Fruit fly (Drosophila melanogaster) whole organism, wandering third instar larva: ENCODE results near the gene CG42369.

Experiments used
- GATAd ChIP-seq: sonication (Bioruptor generic); optimal IDR thresholded peaks from 2 replicates; lab custom pipeline; 2016; ENCODE audit warnings: missing biosample characterization, missing genetic modification characterization
- HLH106 ChIP-seq: fragments of 200-800 bp; optimal IDR thresholded peaks from 3 replicates; lab custom pipeline; 2019; ENCODE audit warnings: missing biosample characterization, mild to moderate bottlenecking, missing genetic modification characterization, moderate library complexity
- Myc ChIP-seq: fragments of >200 bp; optimal IDR thresholded peaks from 2 replicates; lab custom pipeline; 2017
- OdsH ChIP-seq: fragments of 200-800 bp; sonication (Bioruptor generic); optimal IDR thresholded peaks from 2 replicates; lab custom pipeline; 2016; ENCODE audit warnings: missing biosample characterization, mild to moderate bottlenecking, missing genetic modification characterization
- br ChIP-seq: fragments of 200-800 bp; sonication (Bioruptor generic); optimal IDR thresholded peaks from 2 replicates; lab custom pipeline; 2016; ENCODE audit warnings: missing biosample characterization, missing genetic modification characterization
- dmrt93B ChIP-seq: fragments of 200-800 bp; sonication (Bioruptor generic); optimal IDR thresholded peaks from 2 replicates; lab custom pipeline; 2018; ENCODE audit warnings: missing biosample characterization, mild to moderate bottlenecking, missing genetic modification characterization
- lola ChIP-seq: fragments of >200 bp; optimal IDR thresholded peaks from 2 replicates; lab custom pipeline; 2017; ENCODE audit warnings: missing biosample characterization, missing genetic modification characterization
- pan ChIP-seq: fragments of >200 bp; optimal IDR thresholded peaks from 2 replicates; lab custom pipeline; 2017
- usp ChIP-seq: fragments of >200 bp; optimal IDR thresholded peaks from 2 replicates; lab custom pipeline; 2017; ENCODE audit warnings: missing biosample characterization, missing genetic modification characterization

DNA sequence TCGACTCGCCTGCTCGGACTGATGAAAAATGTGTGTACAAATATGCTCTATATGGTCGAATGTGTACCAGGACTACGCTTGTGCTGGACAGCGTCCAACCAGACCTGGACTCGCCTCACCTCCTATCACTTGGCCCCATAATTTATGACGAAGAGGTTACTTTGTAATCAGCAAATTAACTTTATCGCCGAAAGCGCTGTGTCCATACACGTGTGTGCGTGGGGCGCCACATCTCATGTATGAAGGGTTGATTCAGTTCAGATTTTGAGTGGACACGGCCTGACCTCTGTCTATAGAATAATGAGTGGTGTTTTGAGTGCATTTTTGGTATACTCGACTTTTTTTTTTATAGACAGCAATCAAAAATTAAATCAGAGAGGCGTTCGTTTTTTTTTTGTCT, 37.0 kb downstream of the CG42369 start:
- TF ChIP-seq usp, result no peak
- no peak for TF ChIP-seq pan (lab: Kevin White, UChicago)
- no peak for TF ChIP-seq dmrt93B (GFP tag; lab: Kevin White, UChicago)
- no peak for TF ChIP-seq br (GFP tag; lab: Kevin White, UChicago)
- TF ChIP-seq OdsH, result no peak
- TF ChIP-seq HLH106 (tag; lab: Kevin White, UChicago), result no peak
- no peak for TF ChIP-seq Myc (lab: Kevin White, UChicago)
- no peak for TF ChIP-seq lola
- no peak for TF ChIP-seq GATAd (GFP tag; lab: Kevin White, UChicago)
